Fruit fly (Drosophila melanogaster): Measurements from ENCODE around the gene CG3430.

Gene CG3430

dm6 chr2L:6950096-6950495 lies 6.7 kb upstream of the CG3430 start, which contains the start of the genes Gas41 and SA1 (continued):
- TF ChIP-seq CG7963 (GFP tag; IDR thresholded peaks at IDR 0.05; ENCODE audit: partially characterized antibody), result 0 out of 3 replicates have a peak, but pooled peaks have one; percentile 25
- TF ChIP-seq CkIIα-i1 (GFP tag; IDR thresholded peaks at IDR 0.05), result no peak
- peak; percentile 93 for TF ChIP-seq CG15696 (tag; optimal IDR thresholded peaks at IDR 0.05)
- peak; percentile 18 for TF ChIP-seq Antp (GFP tag; optimal IDR thresholded peaks at IDR 0.05)
- TF ChIP-seq CG11093 (GFP tag; IDR thresholded peaks at IDR 0.05), result peak; percentile 82
- TF ChIP-seq grn (GFP tag; optimal IDR thresholded peaks at IDR 0.05), result no peak
- TF ChIP-seq CG11456 (GFP tag; IDR thresholded peaks at IDR 0.05), result no peak
- peak; percentile 56 for TF ChIP-seq pzg (GFP tag; optimal IDR thresholded peaks at IDR 0.05)
- TF ChIP-seq Ptx1 (GFP tag; IDR thresholded peaks at IDR 0.05), result no peak
- TF ChIP-seq HLH3B (GFP tag; IDR thresholded peaks at IDR 0.05), result no peak
- peak; percentile 76 for TF ChIP-seq CG6765 (GFP tag; optimal IDR thresholded peaks at IDR 0.05)
- TF ChIP-seq br (optimal IDR thresholded peaks at IDR 0.05), result no peak
- TF ChIP-seq Camta (GFP tag; optimal IDR thresholded peaks at IDR 0.05), result no peak
- TF ChIP-seq Aef1 (GFP tag; IDR thresholded peaks at IDR 0.05), result no peak
- TF ChIP-seq seq (GFP tag; IDR thresholded peaks at IDR 0.05), result peak; percentile 55; the same call in 1 of the 2 replicates
- peak; percentile 13 for TF ChIP-seq mirr (GFP tag; optimal IDR thresholded peaks at IDR 0.05)
- peak; percentile 87 for TF ChIP-seq Med (GFP tag)
- no peak for TF ChIP-seq NK7.1 (GFP tag; optimal IDR thresholded peaks at IDR 0.05)
- TF ChIP-seq Hsf (GFP tag; optimal IDR thresholded peaks at IDR 0.05), result no peak
- TF ChIP-seq CG2129 (GFP tag; IDR thresholded peaks at IDR 0.05; ENCODE audit: partially characterized antibody), result no peak
- TF ChIP-seq CG7357 (GFP tag; IDR thresholded peaks at IDR 0.05), result peak; percentile 76; the same call in 2 of the 3 replicates
- no peak for TF ChIP-seq CG5180 (GFP tag; optimal IDR thresholded peaks at IDR 0.05)
- peak; percentile 82 for TF ChIP-seq lbe (GFP tag; optimal IDR thresholded peaks at IDR 0.05)
- no peak for TF ChIP-seq so (GFP tag; IDR thresholded peaks at IDR 0.05)
- peak; percentile 80 for TF ChIP-seq CG8290 (GFP tag; optimal IDR thresholded peaks at IDR 0.05)
- TF ChIP-seq CG8290 (tag; optimal IDR thresholded peaks at IDR 0.05), result no peak
- no peak for TF ChIP-seq p53 (GFP tag; optimal IDR thresholded peaks at IDR 0.05)
- peak; percentile 79 for TF ChIP-seq CrebB (tag; optimal IDR thresholded peaks at IDR 0.05)
- no peak for TF ChIP-seq CG13624 (GFP tag; optimal IDR thresholded peaks at IDR 0.05)
- TF ChIP-seq stwl (tag; optimal IDR thresholded peaks at IDR 0.05), result peak; percentile 92
- no peak for TF ChIP-seq Max (GFP tag; optimal IDR thresholded peaks at IDR 0.05)
- no peak for TF ChIP-seq CG8944 (GFP tag; optimal IDR thresholded peaks at IDR 0.05)
- TF ChIP-seq CG4360 (GFP tag; IDR thresholded peaks at IDR 0.05), result 0 out of 2 replicates have a peak, but pooled peaks have one; percentile 35
- peak; percentile 68 for TF ChIP-seq twi (tag; optimal IDR thresholded peaks at IDR 0.05)
- peak; percentile 70; the same call in 1 of the 2 replicates for TF ChIP-seq amos (GFP tag; IDR thresholded peaks at IDR 0.05; ENCODE audit: partially characterized antibody)
- TF ChIP-seq CG30431 (GFP tag; optimal IDR thresholded peaks at IDR 0.05), result no peak
- no peak for TF ChIP-seq D19A (tag; optimal IDR thresholded peaks at IDR 0.05)
- TF ChIP-seq luna (GFP tag; optimal IDR thresholded peaks at IDR 0.05), result no peak
- no peak for TF ChIP-seq CG9876 (GFP tag; optimal IDR thresholded peaks at IDR 0.05)
- TF ChIP-seq lola (GFP tag; optimal IDR thresholded peaks at IDR 0.05), result peak in 1 of 3 experiments; percentile 90
- no peak for TF ChIP-seq vvl (GFP tag; IDR thresholded peaks at IDR 0.05)
- TF ChIP-seq HLH54F (GFP tag; optimal IDR thresholded peaks at IDR 0.05), result peak; percentile 28
- no peak for TF ChIP-seq nau (GFP tag; optimal IDR thresholded peaks at IDR 0.05)
- peak; percentile 66 for TF ChIP-seq Ets97D (GFP tag; optimal IDR thresholded peaks at IDR 0.05)
- TF ChIP-seq Dfd (GFP tag; optimal IDR thresholded peaks at IDR 0.05), result no peak
- no peak for TF ChIP-seq Nf-YB (GFP tag; optimal IDR thresholded peaks at IDR 0.05)
- TF ChIP-seq otp (GFP tag; IDR thresholded peaks at IDR 0.05), result peak; percentile 56; the same call in 1 of the 3 replicates
- 0 out of 4 replicates have a peak, but pooled peaks have one; percentile 70 for TF ChIP-seq chinmo (GFP tag; IDR thresholded peaks at IDR 0.05; ENCODE audit: partially characterized antibody)
- no peak for TF ChIP-seq Kr (GFP tag; optimal IDR thresholded peaks at IDR 0.05)
- TF ChIP-seq row (GFP tag; IDR thresholded peaks at IDR 0.05), result peak; percentile 98
- peak; percentile 84 for TF ChIP-seq knrl (GFP tag; IDR thresholded peaks at IDR 0.05; ENCODE audit: partially characterized antibody)
- peak; percentile 70 for TF ChIP-seq HLH4C (GFP tag; IDR thresholded peaks at IDR 0.05; ENCODE audit: partially characterized antibody)

Measured in whole organism, embryonic.